Fruit fly (Drosophila melanogaster): Measurements from ENCODE around the gene CG34447.

The CG34447 gene

dm6 chr2L:2453818-2454217, 34.0 kb upstream of the CG34447 start:
- TF ChIP-seq Abd-B (GFP tag; optimal IDR thresholded peaks at IDR 0.05) (no peak), Hr78 (GFP tag; optimal IDR thresholded peaks at IDR 0.05) (no peak), Kr (GFP tag; optimal IDR thresholded peaks at IDR 0.05) (peak; percentile 59), CG13296 (GFP tag; optimal IDR thresholded peaks at IDR 0.05) (no peak), jing (GFP tag; optimal IDR thresholded peaks at IDR 0.05) (no peak), CG7745 (tag; optimal IDR thresholded peaks at IDR 0.05) (peak; percentile 64), grn (GFP tag; optimal IDR thresholded peaks at IDR 0.05) (peak; percentile 94)

- TF ChIP-seq sqz (GFP tag; optimal IDR thresholded peaks at IDR 0.05) (peak; percentile 29), bbx (GFP tag; IDR thresholded peaks at IDR 0.05; ENCODE audit: partially characterized antibody) (0 out of 2 replicates have a peak, but pooled peaks have one; percentile 19), CG13287 (GFP tag; IDR thresholded peaks at IDR 0.05; ENCODE audit: partially characterized antibody) (peak; percentile 37), Jarid2 (GFP tag; optimal IDR thresholded peaks at IDR 0.05) (peak; percentile 92), CG34376 (GFP tag; optimal IDR thresholded peaks at IDR 0.05) (peak; percentile 13), chm (GFP tag; IDR thresholded peaks at IDR 0.05) (peak; percentile 42; the same call in 1 of the 2 replicates), caup (GFP tag; optimal IDR thresholded peaks at IDR 0.05; ENCODE audit: severe bottlenecking) (no peak), Atf3 (GFP tag; optimal IDR thresholded peaks at IDR 0.05) (no peak), yki (optimal IDR thresholded peaks at IDR 0.05) (peak; percentile 83), chinmo (GFP tag; IDR thresholded peaks at IDR 0.05; ENCODE audit: partially characterized antibody) (peak; percentile 86; the same call in 3 of the 4 replicates), Hr3 (GFP tag; optimal IDR thresholded peaks at IDR 0.05) (no peak), Deaf1 (tag; optimal IDR thresholded peaks at IDR 0.05) (peak; percentile 98), unc-4 (GFP tag; IDR thresholded peaks at IDR 0.05; ENCODE audit: partially characterized antibody) (peak; percentile 45; the same call in 1 of the 2 replicates), her (GFP tag; optimal IDR thresholded peaks at IDR 0.05) (peak; percentile 2), so (GFP tag; IDR thresholded peaks at IDR 0.05) (0 out of 3 replicates have a peak, but pooled peaks have one; percentile 32), CG17385 (GFP tag; optimal IDR thresholded peaks at IDR 0.05) (peak; percentile 13), ci (GFP tag; IDR thresholded peaks at IDR 0.05) (peak; percentile 28; the same call in 1 of the 3 replicates), CG15514 (GFP tag; optimal IDR thresholded peaks at IDR 0.05) (peak; percentile 18), z (GFP tag; IDR thresholded peaks at IDR 0.05) (peak; percentile 98), kni (GFP tag; optimal IDR thresholded peaks at IDR 0.05) (peak; percentile 62), CG12299 (tag; optimal IDR thresholded peaks at IDR 0.05) (no peak), CG6791 (GFP tag; IDR thresholded peaks at IDR 0.05; ENCODE audit: partially characterized antibody) (peak; percentile 65; the same call in 2 of the 3 replicates), Med (GFP tag) (peak; percentile 87), Eip74EF (GFP tag; optimal IDR thresholded peaks at IDR 0.05) (peak in 1 of 2 experiments; percentile 22), Nf-YC (tag; optimal IDR thresholded peaks at IDR 0.05) (peak; percentile 49), lbe (GFP tag; optimal IDR thresholded peaks at IDR 0.05) (peak; percentile 8), CG2120 (GFP tag; optimal IDR thresholded peaks at IDR 0.05) (no peak), otp (GFP tag; IDR thresholded peaks at IDR 0.05) (no peak), lab (GFP tag; optimal IDR thresholded peaks at IDR 0.05) (peak; percentile 11), sna (GFP tag; IDR thresholded peaks at IDR 0.05; ENCODE audit: partially characterized antibody) (0 out of 2 replicates have a peak, but pooled peaks have one; percentile 38), CG14441 (GFP tag; IDR thresholded peaks at IDR 0.05) (no peak), Nf-YB (GFP tag; optimal IDR thresholded peaks at IDR 0.05) (peak; percentile 77), nom (GFP tag; optimal IDR thresholded peaks at IDR 0.05) (peak; percentile 15), Trl (optimal IDR thresholded peaks at IDR 0.05) (peak; percentile 88 to 91), Trl (GFP tag; optimal IDR thresholded peaks at IDR 0.05) (peak; percentile 4), CG7839 (tag; optimal IDR thresholded peaks at IDR 0.05) (no peak), abd-A (tag; optimal IDR thresholded peaks at IDR 0.05) (peak; percentile 13), Dll (GFP tag; IDR thresholded peaks at IDR 0.05; ENCODE audit: partially characterized antibody) (peak; percentile 56; the same call in 3 of the 4 replicates), CG10543 (GFP tag; optimal IDR thresholded peaks at IDR 0.05) (peak; percentile 40)
Observed at dm6 chr2L:2450723-2451379, 31.0 kb upstream of the CG34447 start.

Data from whole organism, embryonic.